Fruit fly (Drosophila melanogaster) whole organism, embryonic: ENCODE measurements around the gene CG18508.

ENCODE experiments used
- CG11456 ChIP-seq: fragments of 200-800 bp; sonication (Bioruptor generic); IDR thresholded peaks from 3 replicates; pipeline ENCODE4 v1.3.6; 2022; ENCODE audit warnings: missing biosample characterization, missing genetic modification characterization
- CG11504 ChIP-seq: fragments of 200-800 bp; sonication (Bioruptor generic); optimal IDR thresholded peaks from 3 replicates; lab custom pipeline; 2019; ENCODE audit warnings: missing biosample characterization, mild to moderate bottlenecking, missing genetic modification characterization, moderate library complexity
- CG13424 ChIP-seq: fragments of 200-800 bp; sonication (Bioruptor generic); optimal IDR thresholded peaks from 2 replicates; lab custom pipeline; 2019; ENCODE audit warnings: missing biosample characterization, mild to moderate bottlenecking, missing genetic modification characterization, moderate library complexity
- CG14014 ChIP-seq: fragments of 200-800 bp; sonication (Bioruptor generic); IDR thresholded peaks from 2 replicates; pipeline ENCODE4 v1.3.6; 2022; ENCODE audit warnings: missing biosample characterization, missing genetic modification characterization
- CG14860 ChIP-seq: fragments of 200-800 bp; sonication (Bioruptor generic); IDR thresholded peaks from 3 replicates; pipeline ENCODE4 v1.3.6; 2022; ENCODE audit warnings: missing biosample characterization, missing genetic modification characterization; ENCODE audit not compliant: partially characterized antibody
- CG15269 ChIP-seq: fragments of 200-800 bp; sonication (Bioruptor generic); optimal IDR thresholded peaks from 2 replicates; lab custom pipeline; 2018; ENCODE audit warnings: missing biosample characterization, mild to moderate bottlenecking, missing genetic modification characterization, moderate library complexity
- CG15696 ChIP-seq: fragments of 200-800 bp; sonication (Bioruptor generic); optimal IDR thresholded peaks from 2 replicates; lab custom pipeline; 2019; ENCODE audit warnings: missing biosample characterization, mild to moderate bottlenecking, missing genetic modification characterization, moderate library complexity
- CG16815 ChIP-seq: fragments of 200-800 bp; sonication (Bioruptor generic); optimal IDR thresholded peaks from 3 replicates; lab custom pipeline; 2017; ENCODE audit warnings: missing biosample characterization, mild to moderate bottlenecking, missing genetic modification characterization
- CG18011 ChIP-seq: fragments of 200-800 bp; sonication (Bioruptor generic); optimal IDR thresholded peaks from 2 replicates; lab custom pipeline; 2017; ENCODE audit warnings: missing biosample characterization, missing genetic modification characterization, mild to moderate bottlenecking, moderate library complexity, missing genotype
- CG31441 ChIP-seq: fragments of 200-800 bp; sonication (Bioruptor generic); IDR thresholded peaks from 2 replicates; pipeline ENCODE4 v1.3.6; 2022; ENCODE audit warnings: missing biosample characterization, missing genetic modification characterization
- CG4854 ChIP-seq: fragments of 200-800 bp; sonication (Bioruptor generic); optimal IDR thresholded peaks from 2 replicates; lab custom pipeline; 2016; ENCODE audit warnings: missing biosample characterization, missing genetic modification characterization, inconsistent platforms
- CG6272 ChIP-seq: fragments of 200-800 bp; sonication (Bioruptor generic); IDR thresholded peaks from 2 replicates; pipeline ENCODE4 v1.3.6; 2022; ENCODE audit warnings: missing biosample characterization, missing genetic modification characterization
- CG8089 ChIP-seq: fragments of 200-800 bp; sonication (Bioruptor generic); optimal IDR thresholded peaks from 3 replicates; lab custom pipeline; 2016; ENCODE audit warnings: missing biosample characterization, missing genetic modification characterization
- CG9437 ChIP-seq: fragments of 200-800 bp; sonication (Bioruptor generic); optimal IDR thresholded peaks from 2 replicates; lab custom pipeline; 2018; ENCODE audit warnings: missing biosample characterization, mild to moderate bottlenecking, missing genetic modification characterization
- Deaf1 ChIP-seq: fragments of 200-800 bp; optimal IDR thresholded peaks from 3 replicates; lab custom pipeline; 2019; ENCODE audit warnings: missing biosample characterization, mild to moderate bottlenecking, missing genetic modification characterization, moderate library complexity
- HLH3B ChIP-seq: fragments of 200-800 bp; sonication (Bioruptor generic); IDR thresholded peaks from 2 replicates; pipeline ENCODE4 v1.3.6; 2022; ENCODE audit warnings: missing biosample characterization, missing genetic modification characterization
- Hand ChIP-seq: fragments of 200-800 bp; sonication (Bioruptor generic); optimal IDR thresholded peaks from 2 replicates; lab custom pipeline; 2017; ENCODE audit warnings: mild to moderate bottlenecking, missing biosample characterization, missing genetic modification reagents, missing genetic modification characterization
- Hr51 ChIP-seq, 2 experiments: fragments of 200-800 bp; sonication (Bioruptor generic); optimal IDR thresholded peaks; 2 replicates in 1 of 2; 3 replicates in 1 of 2; lab custom pipeline; 2016 to 2018; ENCODE audit warnings: missing biosample characterization in 2 of 2, missing genetic modification characterization in 2 of 2, mild to moderate bottlenecking in 1 of 2, moderate library complexity in 1 of 2
- Mes4 ChIP-seq: fragments of 200-800 bp; sonication (Bioruptor generic); optimal IDR thresholded peaks from 2 replicates; lab custom pipeline; 2016; ENCODE audit warnings: missing biosample characterization, missing genetic modification characterization
- NFAT ChIP-seq: fragments of 200-800 bp; sonication (Bioruptor generic); IDR thresholded peaks from 2 replicates; pipeline ENCODE4 v1.3.6; 2022; ENCODE audit warnings: missing biosample characterization, missing genetic modification characterization
- Nf-YA ChIP-seq: fragments of 200-800 bp; sonication (Bioruptor generic); IDR thresholded peaks from 2 replicates; pipeline ENCODE4 v1.3.6; 2022; ENCODE audit warnings: missing biosample characterization, missing genetic modification characterization
- Ravus ChIP-seq: fragments of 200-800 bp; sonication (Bioruptor generic); IDR thresholded peaks from 2 replicates; pipeline ENCODE4 v1.3.6; 2022; ENCODE audit warnings: missing biosample characterization, missing genetic modification characterization
- Sry-δ ChIP-seq: fragments of 200-800 bp; sonication (Bioruptor generic); optimal IDR thresholded peaks from 2 replicates; lab custom pipeline; 2016; ENCODE audit warnings: missing biosample characterization, missing genetic modification characterization
- Ssrp ChIP-seq: fragments of 200-800 bp; sonication (Bioruptor generic); optimal IDR thresholded peaks from 2 replicates; lab custom pipeline; 2018; ENCODE audit warnings: missing biosample characterization, mild to moderate bottlenecking, missing genetic modification characterization, moderate library complexity
- Tbp ChIP-seq: fragments of >200 bp; optimal IDR thresholded peaks from 2 replicates; lab custom pipeline; 2018; ENCODE audit warnings: missing biosample characterization, missing genetic modification characterization
- abd-A ChIP-seq: fragments of 200-800 bp; sonication (Bioruptor generic); optimal IDR thresholded peaks from 3 replicates; lab custom pipeline; 2019; ENCODE audit warnings: missing biosample characterization, mild to moderate bottlenecking, missing genetic modification characterization, moderate library complexity
- ap ChIP-seq: fragments of 200-800 bp; sonication (Bioruptor generic); IDR thresholded peaks from 2 replicates; pipeline ENCODE4 v1.3.6; 2022; ENCODE audit warnings: missing biosample characterization, missing genetic modification characterization
- az2 ChIP-seq: fragments of 200-800 bp; sonication (Bioruptor generic); optimal IDR thresholded peaks from 3 replicates; lab custom pipeline; 2016; ENCODE audit warnings: missing biosample characterization, missing genetic modification characterization
- cato ChIP-seq: fragments of 200-800 bp; sonication (Bioruptor generic); optimal IDR thresholded peaks from 2 replicates; lab custom pipeline; 2016; ENCODE audit warnings: missing biosample characterization, missing genetic modification characterization, borderline replicate concordance
- crol ChIP-seq: fragments of 200-800 bp; sonication (Bioruptor generic); IDR thresholded peaks from 2 replicates; pipeline ENCODE4 v1.3.6; 2022; ENCODE audit warnings: missing biosample characterization, missing genetic modification characterization
- cwo ChIP-seq: fragments of 200-800 bp; sonication (Bioruptor generic); optimal IDR thresholded peaks from 3 replicates; lab custom pipeline; 2017; ENCODE audit warnings: missing biosample characterization, missing genetic modification characterization, mild to moderate bottlenecking, moderate library complexity, missing genetic modification reagents
- dati ChIP-seq: fragments of 200-800 bp; sonication (Bioruptor generic); IDR thresholded peaks from 2 replicates; pipeline ENCODE4 v1.3.6; 2022; ENCODE audit warnings: missing biosample characterization, missing genetic modification characterization
- disco-r ChIP-seq: fragments of 200-800 bp; sonication (Bioruptor generic); optimal IDR thresholded peaks from 2 replicates; lab custom pipeline; 2016; ENCODE audit warnings: missing biosample characterization, missing genetic modification characterization
- fd64A ChIP-seq: fragments of 200-800 bp; sonication (Bioruptor generic); optimal IDR thresholded peaks from 3 replicates; lab custom pipeline; 2018; ENCODE audit warnings: missing biosample characterization, mild to moderate bottlenecking, missing genetic modification characterization
- grn ChIP-seq: fragments of 200-800 bp; sonication (Bioruptor generic); optimal IDR thresholded peaks from 3 replicates; lab custom pipeline; 2017; ENCODE audit warnings: missing biosample characterization, missing genetic modification characterization
- insv ChIP-seq, 2 experiments: fragments of 200-800 bp; sonication (Bioruptor generic); optimal IDR thresholded peaks; 3 replicates each; lab custom pipeline; 2016 to 2018; ENCODE audit warnings: missing biosample characterization in 2 of 2, missing genetic modification characterization in 2 of 2
- inv ChIP-seq: fragments of 200-800 bp; sonication (Bioruptor generic); IDR thresholded peaks from 2 replicates; pipeline ENCODE4 v1.3.6; 2022; ENCODE audit warnings: missing biosample characterization, missing genetic modification characterization; ENCODE audit not compliant: partially characterized antibody
- lab ChIP-seq: fragments of 200-800 bp; sonication (Bioruptor generic); optimal IDR thresholded peaks from 3 replicates; lab custom pipeline; 2017; ENCODE audit warnings: missing biosample characterization, missing genetic modification characterization, mild to moderate bottlenecking, moderate library complexity, missing genetic modification reagents
- lov ChIP-seq, 2 experiments: fragments of 200-800 bp in 1 of 2; fragments of >200 bp in 1 of 2; sonication (Bioruptor generic) in 1 of 2; IDR thresholded peaks in 1 of 2; optimal IDR thresholded peaks in 1 of 2; 2 replicates in 1 of 2; 3 replicates in 1 of 2; pipeline versions ENCODE4 v1.3.6 to Lab custom; 2017 to 2022; ENCODE audit warnings: missing biosample characterization in 1 of 2, missing genetic modification characterization in 1 of 2
- pho ChIP-seq: fragments of 200-800 bp; sonication (Bioruptor generic); optimal IDR thresholded peaks from 2 replicates; lab custom pipeline; 2016; ENCODE audit warnings: missing biosample characterization, missing genetic modification characterization
- pnt ChIP-seq: fragments of 200-800 bp; sonication (Bioruptor generic); optimal IDR thresholded peaks from 3 replicates; lab custom pipeline; 2016; ENCODE audit warnings: missing biosample characterization, missing genetic modification characterization
- psq ChIP-seq: fragments of 200-800 bp; sonication (Bioruptor generic); optimal IDR thresholded peaks from 2 replicates; lab custom pipeline; 2017; ENCODE audit warnings: missing biosample characterization, missing genetic modification characterization
- pum ChIP-seq: fragments of 200-800 bp; sonication (Bioruptor generic); optimal IDR thresholded peaks from 2 replicates; lab custom pipeline; 2016; ENCODE audit warnings: missing biosample characterization, missing genetic modification characterization
- repo ChIP-seq: fragments of 200-800 bp; sonication (Bioruptor generic); optimal IDR thresholded peaks from 2 replicates; lab custom pipeline; 2016; ENCODE audit warnings: missing biosample characterization, missing genetic modification characterization
- ro ChIP-seq: fragments of 200-800 bp; sonication (Bioruptor generic); IDR thresholded peaks from 2 replicates; pipeline ENCODE4 v1.3.6; 2022; ENCODE audit warnings: missing biosample characterization, missing genetic modification characterization
- toy ChIP-seq: fragments of 200-800 bp; sonication (Bioruptor generic); IDR thresholded peaks from 2 replicates; pipeline ENCODE4 v1.3.6; 2022; ENCODE audit warnings: missing biosample characterization, missing genetic modification characterization
- trh ChIP-seq: fragments of 200-800 bp; sonication (Bioruptor generic); optimal IDR thresholded peaks from 2 replicates; lab custom pipeline; 2016; ENCODE audit warnings: missing biosample characterization, missing genetic modification characterization
- tx ChIP-seq: fragments of 200-800 bp; sonication (Bioruptor generic); optimal IDR thresholded peaks from 2 replicates; lab custom pipeline; 2016; ENCODE audit warnings: missing biosample characterization, missing genetic modification characterization
- unpg ChIP-seq: fragments of 200-800 bp; sonication (Bioruptor generic); optimal IDR thresholded peaks from 3 replicates; lab custom pipeline; 2018; ENCODE audit warnings: missing biosample characterization, mild to moderate bottlenecking, missing genetic modification characterization, moderate library complexity
- wek ChIP-seq: fragments of 200-800 bp; sonication (Bioruptor generic); optimal IDR thresholded peaks from 3 replicates; lab custom pipeline; 2018; ENCODE audit warnings: missing biosample characterization, mild to moderate bottlenecking, missing genetic modification characterization, moderate library complexity
- zen2 ChIP-seq: fragments of 200-800 bp; sonication (Bioruptor generic); IDR thresholded peaks from 3 replicates; pipeline ENCODE4 v1.3.6; 2022; ENCODE audit warnings: missing biosample characterization, missing genetic modification characterization; ENCODE audit not compliant: partially characterized antibody

The CG18508 gene

dm6 chrX:3173072-3173471, at the start of gene CG18508 (continued):
- TF ChIP-seq Hr51 (GFP tag; optimal IDR thresholded peaks at IDR 0.05; lab: Kevin White, UChicago) (no peak), pho (GFP tag; lab: Kevin White, UChicago) (no peak), CG14014 (no peak), CG15269 (tag; lab: Kevin White, UChicago) (peak; percentile 5), Deaf1 (tag; lab: Kevin White, UChicago) (no peak), lov (optimal IDR thresholded peaks at IDR 0.05; lab: Kevin White, UChicago) (no peak), lov (GFP tag; IDR thresholded peaks at IDR 0.05; lab: Robert Waterston, UW) (no peak), cato (GFP tag; lab: Kevin White, UChicago) (no peak), dati (no peak), Ravus (no peak), CG13424 (tag; lab: Kevin White, UChicago) (peak; percentile 14), repo (GFP tag; lab: Kevin White, UChicago) (no peak), fd64A (GFP tag; lab: Kevin White, UChicago) (no peak), CG15696 (tag; lab: Kevin White, UChicago) (no peak), CG11504 (tag; lab: Kevin White, UChicago) (no peak), CG18011 (GFP tag; lab: Kevin White, UChicago) (no peak), az2 (peak; percentile 7), insv (GFP tag; optimal IDR thresholded peaks at IDR 0.05; lab: Kevin White, UChicago) (no peak), CG8089 (GFP tag; lab: Kevin White, UChicago) (no peak), toy (GFP tag; lab: Robert Waterston, UW) (no peak), CG6272 (GFP tag; lab: Robert Waterston, UW) (no peak), CG31441 (GFP tag; lab: Robert Waterston, UW) (no peak), CG16815 (GFP tag; lab: Kevin White, UChicago) (no peak), abd-A (tag; lab: Kevin White, UChicago) (no peak), HLH3B (GFP tag; lab: Robert Waterston, UW) (no peak), wek (GFP tag; lab: Kevin White, UChicago) (no peak), zen2 (no peak), ap (GFP tag; lab: Robert Waterston, UW) (no peak), disco-r (GFP tag; lab: Kevin White, UChicago) (no peak), grn (GFP tag; lab: Kevin White, UChicago) (no peak), ro (GFP tag; lab: Robert Waterston, UW) (no peak), trh (GFP tag; lab: Kevin White, UChicago) (no peak), crol (GFP tag; lab: Robert Waterston, UW) (no peak), Sry-δ (GFP tag; lab: Kevin White, UChicago) (peak; percentile 29), NFAT (no peak), lab (no peak), inv (GFP tag; lab: Robert Waterston, UW) (no peak), Tbp (no peak), tx (GFP tag; lab: Kevin White, UChicago) (no peak), Hand (no peak), pnt (no peak), Nf-YA (GFP tag; lab: Robert Waterston, UW) (no peak), CG11456 (no peak), CG9437 (GFP tag; lab: Kevin White, UChicago) (no peak), Ssrp (tag; lab: Kevin White, UChicago) (peak; percentile 6), unpg (GFP tag; lab: Kevin White, UChicago) (no peak), CG14860 (GFP tag; lab: Robert Waterston, UW) (no peak), pum (no peak), CG4854 (GFP tag; lab: Kevin White, UChicago) (no peak), Mes4 (GFP tag; lab: Kevin White, UChicago) (no peak), psq (GFP tag; lab: Kevin White, UChicago) (no peak), cwo (GFP tag; lab: Kevin White, UChicago) (no peak)
